Worm (Caenorhabditis elegans): ENCODE data around the gene T26A8.3.

Gene T26A8.3

DNA sequence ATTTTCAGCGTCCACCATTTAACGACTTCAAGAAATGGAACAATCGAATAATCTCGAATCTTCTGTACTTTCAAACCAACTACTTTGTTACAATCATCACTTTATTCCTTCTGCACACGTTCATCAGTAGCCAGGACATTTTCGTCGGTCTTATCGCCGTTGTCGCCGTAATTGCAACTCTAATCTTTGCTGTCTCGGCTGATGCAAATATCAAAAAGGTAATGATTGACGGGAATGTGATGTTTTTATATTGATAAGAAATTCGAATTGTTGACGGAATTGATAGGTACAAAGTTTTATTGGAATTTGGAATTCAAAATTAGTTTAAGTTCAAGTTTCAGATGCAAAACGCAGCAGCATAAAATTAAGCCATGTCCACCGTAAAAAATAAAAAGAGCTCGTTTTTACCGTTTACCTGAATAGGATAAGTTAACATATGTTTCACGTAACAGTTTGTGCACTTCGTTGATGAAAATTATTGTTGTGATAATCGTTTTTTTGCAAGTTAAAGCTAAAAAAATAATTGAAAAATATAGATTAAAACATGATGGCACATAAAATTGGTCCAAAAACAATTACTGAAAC, 46.1 kb downstream of the T26A8.3 start:
- no peak for TF ChIP-seq med-1 (GFP tag; optimal IDR thresholded peaks at IDR 0.05; ENCODE audit: insufficient read depth)
- no peak for TF ChIP-seq ztf-23 (GFP tag; IDR thresholded peaks at IDR 0.05)
- TF ChIP-seq ref-1 (GFP tag; conservative IDR thresholded peaks at IDR 0.05) = no peak
- TF ChIP-seq cog-1 (tag; optimal IDR thresholded peaks at IDR 0.05) = no peak
- no peak for TF ChIP-seq ztf-29 (GFP tag; IDR thresholded peaks at IDR 0.05)
- no peak for TF ChIP-seq flt-1 (GFP tag; IDR thresholded peaks at IDR 0.05)
- TF ChIP-seq T22C8.4 (GFP tag; IDR thresholded peaks at IDR 0.05) = no peak
- no peak for TF ChIP-seq tab-1 (GFP tag; IDR thresholded peaks at IDR 0.05)
- no peak for TF ChIP-seq klf-2 (GFP tag; conservative IDR thresholded peaks at IDR 0.05)

DNA sequence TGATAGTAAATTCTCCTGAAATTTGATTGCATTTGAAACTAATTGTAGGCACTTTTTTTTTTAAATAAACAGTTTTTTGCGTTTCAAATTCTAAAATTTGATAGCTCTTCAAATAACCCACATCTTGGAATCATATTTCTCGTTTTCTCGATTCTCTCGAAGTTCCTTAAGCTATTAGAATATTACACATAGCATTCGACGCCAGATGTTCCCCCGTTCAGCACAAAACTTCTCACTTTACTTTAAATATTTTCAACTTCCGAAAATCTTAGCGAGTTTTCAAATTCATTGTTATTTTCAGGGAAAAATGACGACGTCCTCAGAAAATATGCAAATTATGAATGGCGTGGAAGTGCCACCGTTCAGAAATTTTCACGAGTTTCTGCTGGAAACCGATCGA, 46.8 kb downstream of the T26A8.3 start, which contains the start of gene praf-3:
Gene praf-3, plus strand, starts transcription at position 301 of the 400 bp plus-strand sequence.
- TF ChIP-seq T22C8.4 (GFP tag; IDR thresholded peaks at IDR 0.05) (no peak), flt-1 (GFP tag; IDR thresholded peaks at IDR 0.05) (no peak), ztf-29 (GFP tag; IDR thresholded peaks at IDR 0.05) (no peak), tab-1 (GFP tag; IDR thresholded peaks at IDR 0.05) (no peak), klf-2 (GFP tag; conservative IDR thresholded peaks at IDR 0.05) (no peak), ref-1 (GFP tag; conservative IDR thresholded peaks at IDR 0.05) (no peak), ztf-23 (GFP tag; IDR thresholded peaks at IDR 0.05) (no peak), cog-1 (tag; optimal IDR thresholded peaks at IDR 0.05) (no peak), med-1 (GFP tag; optimal IDR thresholded peaks at IDR 0.05; ENCODE audit: insufficient read depth) (no peak)

DNA sequence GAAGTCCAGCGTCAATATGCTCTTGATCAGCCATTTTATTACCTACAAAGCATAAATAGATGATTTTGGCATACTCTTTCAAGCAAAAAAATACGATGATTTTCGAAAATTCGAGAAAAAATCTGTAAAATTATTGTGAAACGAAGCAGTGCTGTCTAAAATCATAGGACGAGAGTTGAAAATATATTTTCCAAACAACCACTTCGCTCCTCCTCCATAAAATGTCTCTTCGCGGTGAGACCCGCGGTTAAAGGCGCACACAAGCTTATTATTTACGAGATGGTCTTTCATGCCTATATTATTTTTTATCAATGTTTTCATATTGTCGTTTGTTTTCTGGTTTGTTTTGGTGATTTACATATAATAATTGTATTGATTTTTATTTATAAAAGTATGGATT, 47.2 kb downstream of the T26A8.3 start, which contains the start of gene nap-1:
Gene nap-1, minus strand, starts transcription at position 42 of the 400 bp plus-strand sequence.
- TF ChIP-seq klf-2 (GFP tag; conservative IDR thresholded peaks at IDR 0.05) = no peak
- TF ChIP-seq cog-1 (tag; optimal IDR thresholded peaks at IDR 0.05) = peak; percentile 36

DNA sequence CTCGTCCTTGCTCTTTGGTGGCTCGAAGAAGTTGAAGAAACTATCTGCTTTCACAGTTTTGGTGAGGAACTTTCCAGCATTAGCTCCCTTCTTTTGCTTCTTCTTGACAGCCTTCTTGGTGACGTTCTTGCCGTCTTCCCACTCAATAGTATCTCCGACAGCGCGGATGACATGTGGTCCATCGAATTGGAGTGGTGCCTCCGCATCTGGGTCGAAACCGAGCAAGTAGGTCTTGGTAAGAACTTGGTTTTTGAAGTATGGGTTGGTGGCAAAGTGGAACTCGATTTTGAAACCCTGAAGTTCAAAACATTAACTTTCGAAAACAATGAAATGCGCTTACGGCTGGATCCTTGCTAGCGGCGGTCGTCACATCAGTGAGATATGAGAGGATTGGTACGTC, 48.2 kb downstream of the T26A8.3 start:
- TF ChIP-seq ztf-29 (GFP tag; IDR thresholded peaks at IDR 0.05) (no peak), ref-1 (GFP tag; conservative IDR thresholded peaks at IDR 0.05) (no peak), med-1 (GFP tag; optimal IDR thresholded peaks at IDR 0.05; ENCODE audit: insufficient read depth) (no peak), T22C8.4 (GFP tag; IDR thresholded peaks at IDR 0.05) (no peak), ztf-23 (GFP tag; IDR thresholded peaks at IDR 0.05) (no peak), flt-1 (GFP tag; IDR thresholded peaks at IDR 0.05) (no peak), tab-1 (GFP tag; IDR thresholded peaks at IDR 0.05) (no peak), klf-2 (GFP tag; conservative IDR thresholded peaks at IDR 0.05) (no peak), cog-1 (tag; optimal IDR thresholded peaks at IDR 0.05) (no peak)

DNA sequence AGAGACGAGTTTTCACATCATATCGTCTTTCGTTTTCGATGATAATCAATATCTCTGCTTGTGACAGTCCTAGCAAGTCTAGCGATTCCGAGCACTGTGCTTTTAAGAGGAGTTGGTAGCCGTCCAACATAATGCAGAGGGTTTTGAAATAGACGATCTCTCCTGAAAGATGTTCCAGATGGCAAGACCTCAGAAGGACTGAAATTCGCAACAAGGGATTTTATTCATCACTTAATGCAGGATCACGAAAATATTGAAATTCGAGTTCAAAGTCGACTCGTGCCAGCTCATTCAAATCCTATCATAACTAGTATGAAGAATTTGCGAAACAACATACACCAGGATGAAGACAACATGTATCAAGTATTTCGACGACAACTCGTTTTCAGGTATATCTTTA, 48.9 kb downstream of the T26A8.3 start, which contains the start of gene D2096.7:
Gene D2096.7, minus strand, starts transcription at position 130 of the 400 bp plus-strand sequence.
- no peak for TF ChIP-seq cog-1 (tag; optimal IDR thresholded peaks at IDR 0.05)
- no peak for TF ChIP-seq klf-2 (GFP tag; conservative IDR thresholded peaks at IDR 0.05)
- no peak for TF ChIP-seq ref-1 (GFP tag; conservative IDR thresholded peaks at IDR 0.05)
- TF ChIP-seq tab-1 (GFP tag; IDR thresholded peaks at IDR 0.05) = no peak
- no peak for TF ChIP-seq T22C8.4 (GFP tag; IDR thresholded peaks at IDR 0.05)
- no peak for TF ChIP-seq flt-1 (GFP tag; IDR thresholded peaks at IDR 0.05)
- TF ChIP-seq med-1 (GFP tag; optimal IDR thresholded peaks at IDR 0.05; ENCODE audit: insufficient read depth) = no peak
- no peak for TF ChIP-seq ztf-23 (GFP tag; IDR thresholded peaks at IDR 0.05)
- TF ChIP-seq ztf-29 (GFP tag; IDR thresholded peaks at IDR 0.05) = no peak

DNA sequence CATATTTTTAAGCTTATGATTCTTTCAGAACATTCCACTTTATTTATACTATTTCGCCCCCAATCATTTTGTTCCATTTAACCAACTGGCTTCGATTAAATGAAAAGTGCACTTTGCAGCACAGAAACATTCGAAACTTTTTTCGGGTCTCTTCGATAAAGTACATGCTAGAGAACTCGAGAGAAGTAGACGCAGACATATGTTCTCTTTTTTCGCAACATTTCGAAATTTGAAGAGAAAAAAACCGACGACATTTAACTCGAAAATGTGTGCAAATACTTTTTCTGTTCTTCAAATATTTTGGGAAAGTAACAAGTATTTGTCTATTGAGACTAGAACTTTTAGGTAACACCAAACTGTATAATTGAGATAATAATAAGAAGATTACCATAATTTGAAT, 49.5 kb downstream of the T26A8.3 start:
- no peak for TF ChIP-seq ref-1 (GFP tag; conservative IDR thresholded peaks at IDR 0.05)
- TF ChIP-seq klf-2 (GFP tag; conservative IDR thresholded peaks at IDR 0.05) = no peak
- no peak for TF ChIP-seq ztf-29 (GFP tag; IDR thresholded peaks at IDR 0.05)
- TF ChIP-seq T22C8.4 (GFP tag; IDR thresholded peaks at IDR 0.05) = no peak
- no peak for TF ChIP-seq tab-1 (GFP tag; IDR thresholded peaks at IDR 0.05)
- no peak for TF ChIP-seq med-1 (GFP tag; optimal IDR thresholded peaks at IDR 0.05; ENCODE audit: insufficient read depth)
- no peak for TF ChIP-seq cog-1 (tag; optimal IDR thresholded peaks at IDR 0.05)
- no peak for TF ChIP-seq ztf-23 (GFP tag; IDR thresholded peaks at IDR 0.05)
- no peak for TF ChIP-seq flt-1 (GFP tag; IDR thresholded peaks at IDR 0.05)

DNA sequence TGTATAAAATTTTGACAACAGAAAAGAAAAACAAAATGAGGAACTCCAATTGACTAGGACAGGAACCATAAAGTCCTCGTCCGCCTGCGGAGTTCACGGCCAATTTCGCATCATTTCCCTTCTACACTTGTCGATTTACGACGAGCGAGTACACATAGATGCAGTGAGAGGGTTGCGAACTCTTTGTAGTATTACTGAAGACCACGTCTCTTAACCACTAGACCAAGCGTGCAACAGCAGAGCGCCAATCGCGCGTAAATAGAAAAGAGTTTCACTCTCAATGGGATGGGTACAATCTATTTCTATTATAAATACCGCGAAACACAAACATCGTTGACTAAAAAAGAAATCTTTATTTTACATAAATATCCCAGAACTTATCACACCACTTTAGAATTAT, 51.1 kb downstream of the T26A8.3 start:
- 0 out of 2 replicates have a peak, but pooled peaks have one; percentile 53 for TF ChIP-seq klf-2 (GFP tag; conservative IDR thresholded peaks at IDR 0.05)
- TF ChIP-seq ref-1 (GFP tag; conservative IDR thresholded peaks at IDR 0.05) = peak; percentile 78
- TF ChIP-seq med-1 (GFP tag; optimal IDR thresholded peaks at IDR 0.05; ENCODE audit: insufficient read depth) = peak; percentile 57
- peak; percentile 93 for TF ChIP-seq ztf-23 (GFP tag; IDR thresholded peaks at IDR 0.05)
- peak; percentile 95 for TF ChIP-seq tab-1 (GFP tag; IDR thresholded peaks at IDR 0.05)
- peak; percentile 89 for TF ChIP-seq cog-1 (tag; optimal IDR thresholded peaks at IDR 0.05)
- peak; percentile 81; the same call in 1 of the 2 replicates for TF ChIP-seq ztf-29 (GFP tag; IDR thresholded peaks at IDR 0.05)
- TF ChIP-seq flt-1 (GFP tag; IDR thresholded peaks at IDR 0.05) = peak; percentile 96
- TF ChIP-seq T22C8.4 (GFP tag; IDR thresholded peaks at IDR 0.05) = peak; percentile 83
